Fruit fly (Drosophila melanogaster) whole organism, prepupa: ENCODE measurements around the gene Kcmf1.
A peak's percentile ranks its signal among the peaks of the same experiment; 100 is the strongest.

Source experiments
- CG31627 ChIP-seq: fragments of 200-800 bp; sonication (Bioruptor generic); optimal IDR thresholded peaks from 3 replicates; lab custom pipeline; 2016; ENCODE audit warnings: missing biosample characterization, missing genetic modification characterization
- Met ChIP-seq: fragments of 200-800 bp; sonication (Bioruptor generic); optimal IDR thresholded peaks from 3 replicates; lab custom pipeline; 2016; ENCODE audit warnings: missing biosample characterization, missing genetic modification characterization

dm6 chr3R:9047561-9048465 lies 33.1 kb upstream of the Kcmf1 start, which contains the start of gene Rel:
- TF ChIP-seq Met (GFP tag; lab: Kevin White, UChicago) (peak; percentile 23), CG31627 (GFP tag; lab: Kevin White, UChicago) (peak; percentile 5)
